Fruit fly (Drosophila melanogaster) whole organism, embryonic: ENCODE results near the gene Adgf-C.
A peak's percentile ranks its signal among the peaks of the same experiment; 100 is the strongest.

Source experiments
- Bdp1 ChIP-seq: fragments of 200-800 bp; sonication (Bioruptor generic); optimal IDR thresholded peaks from 3 replicates; lab custom pipeline; 2016; ENCODE audit warnings: missing biosample characterization, missing genetic modification characterization
- CG11398 ChIP-seq: fragments of 200-800 bp; sonication (Bioruptor generic); optimal IDR thresholded peaks from 2 replicates; lab custom pipeline; 2016; ENCODE audit warnings: missing biosample characterization, missing genetic modification characterization
- CG12769 ChIP-seq: fragments of 200-800 bp; sonication (Bioruptor generic); optimal IDR thresholded peaks from 2 replicates; lab custom pipeline; 2019; ENCODE audit warnings: missing biosample characterization, mild to moderate bottlenecking, missing genetic modification characterization, moderate library complexity
- CG14965 ChIP-seq: fragments of 200-800 bp; sonication (Bioruptor generic); optimal IDR thresholded peaks from 2 replicates; lab custom pipeline; 2016; ENCODE audit warnings: missing biosample characterization, missing genetic modification characterization, borderline replicate concordance
- CG15073 ChIP-seq: fragments of 200-800 bp; sonication (Bioruptor generic); optimal IDR thresholded peaks from 2 replicates; lab custom pipeline; 2016; ENCODE audit warnings: missing biosample characterization, missing genetic modification characterization
- CG15269 ChIP-seq: fragments of 200-800 bp; sonication (Bioruptor generic); optimal IDR thresholded peaks from 2 replicates; lab custom pipeline; 2018; ENCODE audit warnings: missing biosample characterization, mild to moderate bottlenecking, missing genetic modification characterization, moderate library complexity
- CG1603 ChIP-seq: fragments of 200-800 bp; sonication (Bioruptor generic); optimal IDR thresholded peaks from 2 replicates; lab custom pipeline; 2019; ENCODE audit warnings: missing biosample characterization, mild to moderate bottlenecking, missing genetic modification characterization, moderate library complexity
- CG17385 ChIP-seq: fragments of 200-800 bp; sonication (Bioruptor generic); optimal IDR thresholded peaks from 3 replicates; lab custom pipeline; 2018; ENCODE audit warnings: missing biosample characterization, mild to moderate bottlenecking, missing genetic modification characterization
- CG2120 ChIP-seq: fragments of 200-800 bp; sonication (Bioruptor generic); optimal IDR thresholded peaks from 3 replicates; lab custom pipeline; 2016; ENCODE audit warnings: missing biosample characterization, missing genetic modification characterization
- CG30020 ChIP-seq: fragments of 200-800 bp; optimal IDR thresholded peaks from 2 replicates; lab custom pipeline; 2019; ENCODE audit warnings: missing biosample characterization, mild to moderate bottlenecking, missing genetic modification characterization, moderate library complexity
- CG30431 ChIP-seq: fragments of 200-800 bp; sonication (Bioruptor generic); optimal IDR thresholded peaks from 2 replicates; lab custom pipeline; 2017; ENCODE audit warnings: missing biosample characterization, missing genetic modification characterization
- CG34376 ChIP-seq: fragments of 200-800 bp; sonication (Bioruptor generic); optimal IDR thresholded peaks from 2 replicates; lab custom pipeline; 2018; ENCODE audit warnings: missing biosample characterization, mild to moderate bottlenecking, missing genetic modification characterization
- CG3995 ChIP-seq: fragments of 200-800 bp; sonication (Bioruptor generic); optimal IDR thresholded peaks from 3 replicates; lab custom pipeline; 2016; ENCODE audit warnings: missing biosample characterization, missing genetic modification characterization
- CG4282 ChIP-seq: fragments of 200-800 bp; sonication (Bioruptor generic); optimal IDR thresholded peaks from 2 replicates; lab custom pipeline; 2016; ENCODE audit warnings: missing biosample characterization, missing genetic modification characterization
- CG43689 ChIP-seq: fragments of 200-800 bp; sonication (Bioruptor generic); IDR thresholded peaks from 2 replicates; pipeline ENCODE4 v1.3.6; 2022; ENCODE audit warnings: missing biosample characterization, missing genetic modification characterization
- CG6813 ChIP-seq: fragments of 200-800 bp; sonication (Bioruptor generic); optimal IDR thresholded peaks from 2 replicates; lab custom pipeline; 2017; ENCODE audit warnings: missing biosample characterization, missing genetic modification characterization, mild to moderate bottlenecking, moderate library complexity, missing genetic modification reagents
- CG7963 ChIP-seq: fragments of 200-800 bp; sonication (Bioruptor generic); IDR thresholded peaks from 3 replicates; pipeline ENCODE4 v1.3.6; 2022; ENCODE audit warnings: missing biosample characterization, missing genetic modification characterization; ENCODE audit not compliant: partially characterized antibody
- CG8924 ChIP-seq: fragments of 200-800 bp; optimal IDR thresholded peaks from 3 replicates; lab custom pipeline; 2019; ENCODE audit warnings: missing biosample characterization, mild to moderate bottlenecking, missing genetic modification characterization, moderate library complexity
- D19A ChIP-seq: fragments of 200-800 bp; optimal IDR thresholded peaks from 3 replicates; lab custom pipeline; 2019; ENCODE audit warnings: missing biosample characterization, mild to moderate bottlenecking, missing genetic modification characterization, moderate library complexity
- Deaf1 ChIP-seq: fragments of 200-800 bp; optimal IDR thresholded peaks from 3 replicates; lab custom pipeline; 2019; ENCODE audit warnings: missing biosample characterization, mild to moderate bottlenecking, missing genetic modification characterization, moderate library complexity
- E2f2 ChIP-seq: fragments of 200-800 bp; sonication (Bioruptor generic); IDR thresholded peaks from 2 replicates; pipeline ENCODE4 v1.3.6; 2022; ENCODE audit warnings: missing biosample characterization, missing genetic modification characterization
- HmgD ChIP-seq: fragments of 200-800 bp; sonication (Bioruptor generic); optimal IDR thresholded peaks from 3 replicates; lab custom pipeline; 2016; ENCODE audit warnings: missing biosample characterization, missing genetic modification characterization
- MESR4 ChIP-seq: fragments of 200-800 bp; sonication (Bioruptor generic); optimal IDR thresholded peaks from 2 replicates; lab custom pipeline; 2018; ENCODE audit warnings: missing biosample characterization, mild to moderate bottlenecking, missing genetic modification characterization, moderate library complexity
- NK7.1 ChIP-seq: fragments of 200-800 bp; sonication (Bioruptor generic); optimal IDR thresholded peaks from 3 replicates; lab custom pipeline; 2016; ENCODE audit warnings: missing biosample characterization, missing genetic modification characterization
- Poxn ChIP-seq: fragments of 200-800 bp; sonication (Bioruptor generic); IDR thresholded peaks from 2 replicates; pipeline ENCODE4 v1.3.6; 2022; ENCODE audit warnings: missing biosample characterization, missing genetic modification characterization
- Ravus ChIP-seq: fragments of 200-800 bp; sonication (Bioruptor generic); IDR thresholded peaks from 2 replicates; pipeline ENCODE4 v1.3.6; 2022; ENCODE audit warnings: missing biosample characterization, missing genetic modification characterization
- Taf1 ChIP-seq: fragments of 200-800 bp; sonication (Bioruptor generic); IDR thresholded peaks from 2 replicates; pipeline ENCODE4 v1.3.6; 2022; ENCODE audit warnings: missing biosample characterization, missing genetic modification characterization
- al ChIP-seq: fragments of 200-800 bp; sonication (Bioruptor generic); IDR thresholded peaks from 2 replicates; pipeline ENCODE4 v1.3.6; 2022; ENCODE audit warnings: missing biosample characterization, missing genetic modification characterization
- az2 ChIP-seq: fragments of 200-800 bp; sonication (Bioruptor generic); optimal IDR thresholded peaks from 3 replicates; lab custom pipeline; 2016; ENCODE audit warnings: missing biosample characterization, missing genetic modification characterization
- caup ChIP-seq: fragments of 200-800 bp; sonication (Bioruptor generic); optimal IDR thresholded peaks from 3 replicates; lab custom pipeline; 2017; ENCODE audit warnings: missing biosample characterization, mild to moderate bottlenecking, missing genetic modification characterization, moderate library complexity; ENCODE audit not compliant: severe bottlenecking
- crc ChIP-seq: fragments of 200-800 bp; sonication (Bioruptor generic); optimal IDR thresholded peaks from 2 replicates; lab custom pipeline; 2016; ENCODE audit warnings: missing biosample characterization, missing genetic modification characterization
- da ChIP-seq: fragments of 200-800 bp; sonication (Bioruptor generic); optimal IDR thresholded peaks from 2 replicates; lab custom pipeline; 2016; ENCODE audit warnings: missing biosample characterization, missing genetic modification characterization
- dysf ChIP-seq: fragments of 200-800 bp; sonication (Bioruptor generic); IDR thresholded peaks from 3 replicates; pipeline ENCODE4 v1.3.6; 2022; ENCODE audit warnings: missing biosample characterization, missing genetic modification characterization
- eve ChIP-seq, 2 experiments: fragments of >200 bp; optimal IDR thresholded peaks; 2 replicates each; lab custom pipeline; 2017; ENCODE audit warnings: missing biosample characterization in 2 of 2, missing genetic modification characterization in 2 of 2
- fd102C ChIP-seq: fragments of 200-800 bp; sonication (Bioruptor generic); optimal IDR thresholded peaks from 2 replicates; lab custom pipeline; 2018; ENCODE audit warnings: missing biosample characterization, mild to moderate bottlenecking, missing genetic modification characterization, moderate library complexity
- gcm ChIP-seq: fragments of 200-800 bp; sonication (Bioruptor generic); optimal IDR thresholded peaks from 2 replicates; lab custom pipeline; 2019; ENCODE audit warnings: missing biosample characterization, mild to moderate bottlenecking, missing genetic modification characterization, moderate library complexity
- h ChIP-seq: fragments of >200 bp; optimal IDR thresholded peaks from 2 replicates; lab custom pipeline; 2017
- her ChIP-seq: fragments of 200-800 bp; sonication (Bioruptor generic); optimal IDR thresholded peaks from 2 replicates; lab custom pipeline; 2016; ENCODE audit warnings: missing biosample characterization, missing genetic modification characterization
- inv ChIP-seq: fragments of 200-800 bp; sonication (Bioruptor generic); IDR thresholded peaks from 2 replicates; pipeline ENCODE4 v1.3.6; 2022; ENCODE audit warnings: missing biosample characterization, missing genetic modification characterization; ENCODE audit not compliant: partially characterized antibody
- lilli ChIP-seq: fragments of 200-800 bp; sonication (Bioruptor generic); optimal IDR thresholded peaks from 3 replicates; lab custom pipeline; 2016; ENCODE audit warnings: missing biosample characterization, missing genetic modification characterization
- lmd ChIP-seq: fragments of 200-800 bp; sonication (Bioruptor generic); IDR thresholded peaks from 2 replicates; pipeline ENCODE4 v1.3.6; 2022; ENCODE audit warnings: missing biosample characterization, missing genetic modification characterization
- pfk ChIP-seq: fragments of 200-800 bp; sonication (Bioruptor generic); optimal IDR thresholded peaks from 2 replicates; lab custom pipeline; 2018; ENCODE audit warnings: missing biosample characterization, mild to moderate bottlenecking, missing genetic modification characterization, moderate library complexity
- repo ChIP-seq: fragments of 200-800 bp; sonication (Bioruptor generic); optimal IDR thresholded peaks from 2 replicates; lab custom pipeline; 2016; ENCODE audit warnings: missing biosample characterization, missing genetic modification characterization
- seq ChIP-seq: fragments of 200-800 bp; sonication (Bioruptor generic); IDR thresholded peaks from 2 replicates; pipeline ENCODE4 v1.3.6; 2022; ENCODE audit warnings: missing biosample characterization, missing genetic modification characterization
- trem ChIP-seq: fragments of 200-800 bp; optimal IDR thresholded peaks from 3 replicates; lab custom pipeline; 2019; ENCODE audit warnings: missing biosample characterization, mild to moderate bottlenecking, missing genetic modification characterization, moderate library complexity
- twi ChIP-seq: fragments of 200-800 bp; optimal IDR thresholded peaks from 2 replicates; lab custom pipeline; 2019; ENCODE audit warnings: missing biosample characterization, mild to moderate bottlenecking, missing genetic modification characterization, moderate library complexity
- unc-4 ChIP-seq: fragments of 200-800 bp; sonication (Bioruptor generic); IDR thresholded peaks from 2 replicates; pipeline ENCODE4 v1.3.6; 2022; ENCODE audit warnings: missing biosample characterization, missing genetic modification characterization; ENCODE audit not compliant: partially characterized antibody

Gene Adgf-C

DNA sequence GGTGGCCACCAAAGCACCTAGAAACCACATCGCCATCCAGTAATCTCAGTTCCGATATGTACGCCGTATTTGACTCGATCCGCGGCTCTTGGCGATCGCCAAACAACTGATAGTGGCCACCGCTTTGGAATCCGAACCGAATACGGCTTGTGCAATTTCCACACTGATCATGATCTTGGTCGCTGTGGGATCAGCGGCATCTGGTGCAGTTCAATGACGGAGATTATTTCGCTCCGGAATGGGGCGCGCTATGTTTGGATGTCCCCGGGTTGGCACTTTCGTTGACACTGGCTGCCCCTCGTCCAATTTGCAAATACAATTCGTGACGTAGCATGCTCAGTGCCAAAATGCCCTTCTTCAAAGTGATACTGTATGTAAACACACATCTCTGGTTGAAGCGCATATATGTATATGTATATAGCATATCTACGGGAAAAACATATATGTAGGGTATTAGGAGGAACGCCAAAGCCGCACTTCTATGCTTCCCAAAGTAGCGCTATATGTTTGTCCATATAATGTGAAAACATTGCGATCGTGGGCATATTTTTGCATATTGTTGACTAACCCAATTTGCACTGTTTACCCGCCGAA is 1.2 kb upstream of the Adgf-C start, which contains the start of gene Adgf-D (continued):
- no peak for TF ChIP-seq inv
- no peak for TF ChIP-seq E2f2
- no peak for TF ChIP-seq trem (tag; lab: Kevin White, UChicago)
- TF ChIP-seq CG2120 = no peak
- TF ChIP-seq CG15073 (GFP tag; lab: Kevin White, UChicago) = no peak
- 0 out of 3 replicates have a peak, but pooled peaks have one; percentile 21 for TF ChIP-seq dysf (GFP tag; lab: Robert Waterston, UW)

dm6 chr3R:13709839-13710238 is 3.3 kb downstream of the Adgf-C start, which contains the start of gene Argp:
Argp (minus strand) TSS chr3R:13709939.
- no peak for TF ChIP-seq CG2120
- no peak for TF ChIP-seq fd102C (GFP tag; lab: Kevin White, UChicago)
- no peak for TF ChIP-seq lilli

DNA sequence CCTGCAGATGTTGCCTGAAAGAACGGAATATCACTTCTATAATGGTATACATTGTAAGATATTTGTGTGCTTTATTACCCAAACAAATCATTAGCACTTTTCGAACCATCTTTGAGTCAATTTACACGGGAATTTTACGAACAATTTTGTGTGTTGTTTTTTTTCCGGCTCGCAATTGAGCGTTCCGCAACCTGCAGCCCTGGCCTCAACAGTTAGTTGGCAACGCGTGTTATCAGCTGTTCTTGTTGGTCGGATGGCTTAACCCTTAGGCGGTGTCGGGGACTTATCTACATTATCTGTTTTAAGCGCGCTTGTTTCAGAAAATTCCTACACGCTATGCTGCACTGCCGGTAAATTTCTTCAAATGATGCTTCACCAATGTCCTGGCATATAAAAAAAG is 4.1 kb downstream of the Adgf-C start:
- no peak for TF ChIP-seq repo (GFP tag; lab: Kevin White, UChicago)
- no peak for TF ChIP-seq HmgD (GFP tag; lab: Kevin White, UChicago)
- no peak for TF ChIP-seq CG6813 (GFP tag; lab: Kevin White, UChicago)
- TF ChIP-seq Ravus (GFP tag; lab: Robert Waterston, UW) = no peak
- TF ChIP-seq h (lab: Kevin White, UChicago) = no peak
- no peak for TF ChIP-seq CG4282 (GFP tag; lab: Kevin White, UChicago)
- no peak for TF ChIP-seq Deaf1 (tag; lab: Kevin White, UChicago)
- TF ChIP-seq CG30431 = no peak
- TF ChIP-seq D19A (tag; lab: Kevin White, UChicago) = no peak
- TF ChIP-seq caup (GFP tag; lab: Kevin White, UChicago) = no peak
- no peak for TF ChIP-seq eve (GFP tag; optimal IDR thresholded peaks at IDR 0.05; lab: Kevin White, UChicago)
- TF ChIP-seq CG3995 (GFP tag; lab: Kevin White, UChicago) = no peak
- no peak for TF ChIP-seq az2
- no peak for TF ChIP-seq CG8924
- TF ChIP-seq MESR4 = peak; percentile 51
- no peak for TF ChIP-seq Poxn (GFP tag; lab: Robert Waterston, UW)
- TF ChIP-seq CG11398 = no peak
- TF ChIP-seq NK7.1 = no peak
- no peak for TF ChIP-seq crc
- peak; percentile 12 for TF ChIP-seq gcm
- 0 out of 2 replicates have a peak, but pooled peaks have one; percentile 7 for TF ChIP-seq al (GFP tag; lab: Robert Waterston, UW)
- TF ChIP-seq pfk (GFP tag; lab: Kevin White, UChicago) = no peak
- no peak for TF ChIP-seq seq (GFP tag; lab: Robert Waterston, UW)
- no peak for TF ChIP-seq CG7963 (GFP tag; lab: Robert Waterston, UW)
- TF ChIP-seq Bdp1 (GFP tag; lab: Kevin White, UChicago) = no peak
- no peak for TF ChIP-seq CG12769 (tag; lab: Kevin White, UChicago)
- no peak for TF ChIP-seq lmd (GFP tag; lab: Robert Waterston, UW)
- TF ChIP-seq CG2120 = peak; percentile 5
- no peak for TF ChIP-seq CG14965
- no peak for TF ChIP-seq Taf1
- TF ChIP-seq inv = no peak
- no peak for TF ChIP-seq CG1603
- no peak for TF ChIP-seq CG34376 (GFP tag; lab: Kevin White, UChicago)
- no peak for TF ChIP-seq CG43689 (GFP tag; lab: Robert Waterston, UW)
- TF ChIP-seq unc-4 (GFP tag; lab: Robert Waterston, UW) = no peak
- no peak for TF ChIP-seq CG15269 (tag; lab: Kevin White, UChicago)
- TF ChIP-seq da (GFP tag; lab: Kevin White, UChicago) = no peak
- no peak for TF ChIP-seq CG30020 (tag; lab: Kevin White, UChicago)
- TF ChIP-seq twi (tag; lab: Kevin White, UChicago) = no peak
- TF ChIP-seq her (GFP tag; lab: Kevin White, UChicago) = no peak
- peak; percentile 7 for TF ChIP-seq CG17385
